Fruit fly (Drosophila melanogaster) whole organism, embryonic: ENCODE results near the gene msd1.
A peak's percentile ranks its signal among the peaks of the same experiment; 100 is the strongest.

Experiments
- Atf-2 ChIP-seq: fragments of 200-800 bp; sonication (Bioruptor generic); optimal IDR thresholded peaks from 2 replicates; lab custom pipeline; 2016; ENCODE audit warnings: missing biosample characterization, missing genetic modification characterization
- B-H2 ChIP-seq: fragments of 200-800 bp; sonication (Bioruptor generic); optimal IDR thresholded peaks from 2 replicates; lab custom pipeline; 2018; ENCODE audit warnings: missing biosample characterization, mild to moderate bottlenecking, missing genetic modification characterization
- Bdp1 ChIP-seq: fragments of 200-800 bp; sonication (Bioruptor generic); optimal IDR thresholded peaks from 3 replicates; lab custom pipeline; 2016; ENCODE audit warnings: missing biosample characterization, missing genetic modification characterization
- BtbVII ChIP-seq: fragments of 200-800 bp; sonication (Bioruptor generic); optimal IDR thresholded peaks from 3 replicates; lab custom pipeline; 2017; ENCODE audit warnings: missing biosample characterization, mild to moderate bottlenecking, missing genetic modification characterization
- CG10366 ChIP-seq: fragments of 200-800 bp; sonication (Bioruptor generic); IDR thresholded peaks from 2 replicates; pipeline ENCODE4 v1.3.6; 2022; ENCODE audit warnings: missing biosample characterization, missing genetic modification characterization
- CG10543 ChIP-seq: fragments of 200-800 bp; sonication (Bioruptor generic); optimal IDR thresholded peaks from 3 replicates; lab custom pipeline; 2017; ENCODE audit warnings: missing biosample characterization, mild to moderate bottlenecking, missing genetic modification characterization, moderate library complexity
- CG12155 ChIP-seq: fragments of 200-800 bp; sonication (Bioruptor generic); optimal IDR thresholded peaks from 3 replicates; lab custom pipeline; 2016; ENCODE audit warnings: missing biosample characterization, missing genetic modification characterization
- CG12219 ChIP-seq: fragments of 200-800 bp; sonication (Bioruptor generic); optimal IDR thresholded peaks from 3 replicates; lab custom pipeline; 2018; ENCODE audit warnings: missing biosample characterization, mild to moderate bottlenecking, missing genetic modification characterization
- CG12744 ChIP-seq: fragments of 200-800 bp; sonication (Bioruptor generic); optimal IDR thresholded peaks from 2 replicates; lab custom pipeline; 2016; ENCODE audit warnings: missing biosample characterization, missing genetic modification characterization
- CG12769 ChIP-seq: fragments of 200-800 bp; sonication (Bioruptor generic); optimal IDR thresholded peaks from 2 replicates; lab custom pipeline; 2019; ENCODE audit warnings: missing biosample characterization, mild to moderate bottlenecking, missing genetic modification characterization, moderate library complexity
- CG15269 ChIP-seq: fragments of 200-800 bp; sonication (Bioruptor generic); optimal IDR thresholded peaks from 2 replicates; lab custom pipeline; 2018; ENCODE audit warnings: missing biosample characterization, mild to moderate bottlenecking, missing genetic modification characterization, moderate library complexity
- CG30431 ChIP-seq: fragments of 200-800 bp; sonication (Bioruptor generic); optimal IDR thresholded peaks from 2 replicates; lab custom pipeline; 2017; ENCODE audit warnings: missing biosample characterization, missing genetic modification characterization
- CG3065 ChIP-seq: fragments of 200-800 bp; sonication (Bioruptor generic); optimal IDR thresholded peaks from 2 replicates; lab custom pipeline; 2016; ENCODE audit warnings: missing biosample characterization, missing genetic modification characterization
- CG42726 ChIP-seq: fragments of 200-800 bp; sonication (Bioruptor generic); IDR thresholded peaks from 2 replicates; pipeline ENCODE4 v1.3.6; 2022; ENCODE audit warnings: missing biosample characterization, missing genetic modification characterization; ENCODE audit not compliant: partially characterized antibody
- CG4707 ChIP-seq: fragments of 200-800 bp; sonication (Bioruptor generic); optimal IDR thresholded peaks from 2 replicates; lab custom pipeline; 2018; ENCODE audit warnings: missing biosample characterization, mild to moderate bottlenecking, missing genetic modification characterization, moderate library complexity
- CG5180 ChIP-seq: fragments of 200-800 bp; sonication (Bioruptor generic); optimal IDR thresholded peaks from 3 replicates; lab custom pipeline; 2017; ENCODE audit warnings: missing biosample characterization, missing genetic modification characterization, mild to moderate bottlenecking, moderate library complexity, missing genetic modification reagents
- CG7271 ChIP-seq: fragments of 200-800 bp; sonication (Bioruptor generic); optimal IDR thresholded peaks from 2 replicates; lab custom pipeline; 2018; ENCODE audit warnings: missing biosample characterization, mild to moderate bottlenecking, missing genetic modification characterization, moderate library complexity
- CG7556 ChIP-seq: fragments of 200-800 bp; sonication (Bioruptor generic); optimal IDR thresholded peaks from 2 replicates; lab custom pipeline; 2017; ENCODE audit warnings: missing biosample characterization, mild to moderate bottlenecking, missing genetic modification characterization
- CG7963 ChIP-seq: fragments of 200-800 bp; sonication (Bioruptor generic); IDR thresholded peaks from 3 replicates; pipeline ENCODE4 v1.3.6; 2022; ENCODE audit warnings: missing biosample characterization, missing genetic modification characterization; ENCODE audit not compliant: partially characterized antibody
- CG9932 ChIP-seq: fragments of 200-800 bp; sonication (Bioruptor generic); IDR thresholded peaks from 2 replicates; pipeline ENCODE4 v1.3.6; 2022; ENCODE audit warnings: missing biosample characterization, missing genetic modification characterization
- Dbx ChIP-seq: fragments of 200-800 bp; sonication (Bioruptor generic); IDR thresholded peaks from 3 replicates; pipeline ENCODE4 v1.3.6; 2022; ENCODE audit warnings: missing biosample characterization, missing genetic modification characterization
- Deaf1 ChIP-seq: fragments of 200-800 bp; optimal IDR thresholded peaks from 3 replicates; lab custom pipeline; 2019; ENCODE audit warnings: missing biosample characterization, mild to moderate bottlenecking, missing genetic modification characterization, moderate library complexity
- E2f2 ChIP-seq: fragments of 200-800 bp; sonication (Bioruptor generic); IDR thresholded peaks from 2 replicates; pipeline ENCODE4 v1.3.6; 2022; ENCODE audit warnings: missing biosample characterization, missing genetic modification characterization
- Gug ChIP-seq: fragments of 200-800 bp; sonication (Bioruptor generic); IDR thresholded peaks from 4 replicates; pipeline ENCODE4 v1.3.6; 2022; ENCODE audit warnings: missing biosample characterization, missing genetic modification characterization
- HLH4C ChIP-seq: fragments of 200-800 bp; sonication (Bioruptor generic); IDR thresholded peaks from 3 replicates; pipeline ENCODE4 v1.3.6; 2022; ENCODE audit warnings: missing biosample characterization, missing genetic modification characterization; ENCODE audit not compliant: partially characterized antibody
- HmgD ChIP-seq: fragments of 200-800 bp; sonication (Bioruptor generic); optimal IDR thresholded peaks from 3 replicates; lab custom pipeline; 2016; ENCODE audit warnings: missing biosample characterization, missing genetic modification characterization
- Lpt ChIP-seq: fragments of >200 bp; optimal IDR thresholded peaks from 2 replicates; lab custom pipeline; 2018; ENCODE audit warnings: missing biosample characterization, missing genetic modification characterization
- NK7.1 ChIP-seq: fragments of 200-800 bp; sonication (Bioruptor generic); optimal IDR thresholded peaks from 3 replicates; lab custom pipeline; 2016; ENCODE audit warnings: missing biosample characterization, missing genetic modification characterization
- Ravus ChIP-seq: fragments of 200-800 bp; sonication (Bioruptor generic); IDR thresholded peaks from 2 replicates; pipeline ENCODE4 v1.3.6; 2022; ENCODE audit warnings: missing biosample characterization, missing genetic modification characterization
- Rx ChIP-seq: fragments of 200-800 bp; sonication (Bioruptor generic); IDR thresholded peaks from 2 replicates; pipeline ENCODE4 v1.3.6; 2022; ENCODE audit warnings: missing biosample characterization, missing genetic modification characterization
- Xrp1 ChIP-seq: fragments of 200-800 bp; sonication (Bioruptor generic); IDR thresholded peaks from 2 replicates; pipeline ENCODE4 v1.3.6; 2022; ENCODE audit warnings: missing biosample characterization, missing genetic modification characterization
- br ChIP-seq: fragments of >200 bp; optimal IDR thresholded peaks from 2 replicates; lab custom pipeline; 2017
- chinmo ChIP-seq: fragments of 200-800 bp; sonication (Bioruptor generic); IDR thresholded peaks from 4 replicates; pipeline ENCODE4 v1.3.6; 2022; ENCODE audit warnings: missing biosample characterization, missing genetic modification characterization; ENCODE audit not compliant: partially characterized antibody
- chm ChIP-seq: fragments of 200-800 bp; sonication (Bioruptor generic); IDR thresholded peaks from 2 replicates; pipeline ENCODE4 v1.3.6; 2022; ENCODE audit warnings: missing biosample characterization, missing genetic modification characterization
- da ChIP-seq: fragments of 200-800 bp; sonication (Bioruptor generic); optimal IDR thresholded peaks from 2 replicates; lab custom pipeline; 2016; ENCODE audit warnings: missing biosample characterization, missing genetic modification characterization
- exex ChIP-seq: fragments of 200-800 bp; sonication (Bioruptor generic); optimal IDR thresholded peaks from 4 replicates; lab custom pipeline; 2018; ENCODE audit warnings: missing biosample characterization, mild to moderate bottlenecking, missing genetic modification characterization, moderate library complexity
- fru ChIP-seq: fragments of >200 bp; optimal IDR thresholded peaks from 2 replicates; lab custom pipeline; 2017
- fu2 ChIP-seq: fragments of 200-800 bp; sonication (Bioruptor generic); optimal IDR thresholded peaks from 2 replicates; lab custom pipeline; 2016; ENCODE audit warnings: missing biosample characterization, missing genetic modification characterization
- hb ChIP-seq: fragments of 200-800 bp; sonication (Bioruptor generic); IDR thresholded peaks from 3 replicates; pipeline ENCODE4 v1.3.6; 2022; ENCODE audit warnings: missing biosample characterization, missing genetic modification characterization; ENCODE audit not compliant: partially characterized antibody
- hbn ChIP-seq: fragments of 200-800 bp; sonication (Bioruptor generic); IDR thresholded peaks from 2 replicates; pipeline ENCODE4 v1.3.6; 2022; ENCODE audit warnings: missing biosample characterization, missing genetic modification characterization; ENCODE audit not compliant: partially characterized antibody
- hth ChIP-seq: fragments of >200 bp; optimal IDR thresholded peaks from 2 replicates; lab custom pipeline; 2017; ENCODE audit warnings: inconsistent platforms
- jing ChIP-seq: fragments of 200-800 bp; sonication (Bioruptor generic); optimal IDR thresholded peaks from 2 replicates; lab custom pipeline; 2018; ENCODE audit warnings: missing biosample characterization, mild to moderate bottlenecking, missing genetic modification characterization
- jumu ChIP-seq: fragments of 200-800 bp; sonication (Bioruptor generic); optimal IDR thresholded peaks from 3 replicates; lab custom pipeline; 2016; ENCODE audit warnings: missing biosample characterization, missing genetic modification characterization
- mam ChIP-seq: fragments of 200-800 bp; sonication (Bioruptor generic); optimal IDR thresholded peaks from 3 replicates; lab custom pipeline; 2016; ENCODE audit warnings: missing biosample characterization, missing genetic modification characterization
- onecut ChIP-seq: fragments of 200-800 bp; sonication (Bioruptor generic); IDR thresholded peaks from 2 replicates; pipeline ENCODE4 v1.3.6; 2022; ENCODE audit warnings: missing biosample characterization, missing genetic modification characterization
- ranshi ChIP-seq: fragments of 200-800 bp; sonication (Bioruptor generic); IDR thresholded peaks from 2 replicates; pipeline ENCODE4 v1.3.6; 2022; ENCODE audit warnings: missing biosample characterization, missing genetic modification characterization
- salm ChIP-seq: fragments of 200-800 bp; sonication (Bioruptor generic); optimal IDR thresholded peaks from 2 replicates; lab custom pipeline; 2018; ENCODE audit warnings: missing biosample characterization, mild to moderate bottlenecking, missing genetic modification characterization
- slou ChIP-seq: fragments of 200-800 bp; sonication (Bioruptor generic); optimal IDR thresholded peaks from 3 replicates; lab custom pipeline; 2016; ENCODE audit warnings: missing biosample characterization, missing genetic modification characterization
- tgo ChIP-seq: fragments of 200-800 bp; sonication (Bioruptor generic); IDR thresholded peaks from 3 replicates; pipeline ENCODE4 v1.3.6; 2022; ENCODE audit warnings: missing biosample characterization, missing genetic modification characterization
- tup ChIP-seq: fragments of 200-800 bp; sonication (Bioruptor generic); optimal IDR thresholded peaks from 2 replicates; lab custom pipeline; 2016; ENCODE audit warnings: missing biosample characterization, mild to moderate bottlenecking, missing genetic modification characterization, moderate library complexity
- wek ChIP-seq: fragments of 200-800 bp; sonication (Bioruptor generic); optimal IDR thresholded peaks from 3 replicates; lab custom pipeline; 2018; ENCODE audit warnings: missing biosample characterization, mild to moderate bottlenecking, missing genetic modification characterization, moderate library complexity
- z ChIP-seq: fragments of 200-800 bp; sonication (Bioruptor generic); IDR thresholded peaks from 3 replicates; pipeline ENCODE4 v1.3.6; 2022; ENCODE audit warnings: missing biosample characterization, missing genetic modification characterization
- zf30C ChIP-seq: fragments of 200-800 bp; sonication (Bioruptor generic); optimal IDR thresholded peaks from 3 replicates; lab custom pipeline; 2018; ENCODE audit warnings: missing biosample characterization, mild to moderate bottlenecking, missing genetic modification characterization

msd1 gene

DNA sequence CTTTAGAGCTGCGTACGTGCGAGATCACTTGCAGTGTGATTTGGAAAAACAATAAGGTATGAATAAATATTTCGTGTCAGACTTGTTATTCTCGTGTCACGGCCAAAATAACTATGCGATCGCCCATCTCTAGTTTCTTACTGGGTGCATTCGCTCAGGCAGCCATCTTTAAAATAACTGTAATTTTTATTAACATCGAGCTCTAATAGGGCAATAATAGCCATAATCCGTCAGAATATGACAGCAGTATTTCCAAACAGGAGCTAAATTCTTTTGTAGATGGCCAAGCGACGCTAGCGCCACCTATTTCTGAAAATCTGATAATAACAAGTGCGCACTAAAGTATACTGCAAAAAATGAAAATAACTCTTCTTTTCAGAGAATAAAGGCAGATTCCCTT, 20.5 kb downstream of the msd1 start (continued):
- TF ChIP-seq CG12155 (peak; percentile 30), onecut (GFP tag; lab: Robert Waterston, UW) (no peak), Bdp1 (no peak), chm (0 out of 2 replicates have a peak, but pooled peaks have one; percentile 44), E2f2 (GFP tag; lab: Robert Waterston, UW) (peak; percentile 16; the same call in 1 of the 2 replicates), CG15269 (tag; lab: Kevin White, UChicago) (peak; percentile 40), Gug (GFP tag; lab: Robert Waterston, UW) (peak; percentile 31; the same call in 1 of the 4 replicates), mam (GFP tag; lab: Kevin White, UChicago) (peak; percentile 8), CG9932 (GFP tag; lab: Robert Waterston, UW) (peak; percentile 51), da (GFP tag; lab: Kevin White, UChicago) (no peak), jumu (no peak), ranshi (GFP tag; lab: Robert Waterston, UW) (no peak), NK7.1 (GFP tag; lab: Kevin White, UChicago) (peak; percentile 48), Rx (GFP tag; lab: Robert Waterston, UW) (no peak), fu2 (no peak), CG12219 (GFP tag; lab: Kevin White, UChicago) (peak; percentile 7), Xrp1 (peak; percentile 29; the same call in 1 of the 2 replicates), CG3065 (GFP tag; lab: Kevin White, UChicago) (no peak), salm (tag; lab: Kevin White, UChicago) (peak; percentile 66), hb (GFP tag; lab: Robert Waterston, UW) (peak; percentile 66; the same call in 2 of the 3 replicates), B-H2 (GFP tag; lab: Kevin White, UChicago) (peak; percentile 5), CG5180 (GFP tag; lab: Kevin White, UChicago) (peak; percentile 30), CG12744 (GFP tag; lab: Kevin White, UChicago) (peak; percentile 48), tup (GFP tag; lab: Kevin White, UChicago) (no peak), zf30C (peak; percentile 15), exex (tag; lab: Kevin White, UChicago) (peak; percentile 8), Lpt (GFP tag; lab: Kevin White, UChicago) (no peak), wek (GFP tag; lab: Kevin White, UChicago) (peak; percentile 13)

DNA sequence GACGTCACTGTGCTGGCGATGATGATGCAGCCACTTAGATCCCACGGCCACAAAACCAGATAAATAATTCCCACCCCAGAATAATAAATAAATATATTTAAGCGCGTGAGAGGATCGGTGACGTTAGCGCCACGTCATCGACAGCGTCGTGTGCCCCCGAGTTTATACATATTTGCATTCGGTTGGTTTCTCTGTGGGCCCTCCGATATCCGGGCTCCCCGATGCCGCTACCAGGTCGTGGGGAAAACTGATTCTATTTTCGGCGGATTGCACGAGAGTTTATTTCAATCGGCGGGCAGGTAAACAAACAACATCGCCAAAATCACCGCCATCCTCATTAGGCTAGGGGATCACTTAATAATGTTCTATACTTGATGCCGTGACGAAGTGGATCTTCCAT, 22.7 kb downstream of the msd1 start:
- TF ChIP-seq slou (GFP tag; lab: Kevin White, UChicago) (no peak), Atf-2 (GFP tag; lab: Kevin White, UChicago) (no peak), CG10543 (GFP tag; lab: Kevin White, UChicago) (peak; percentile 8), Dbx (GFP tag; lab: Robert Waterston, UW) (no peak), br (lab: Kevin White, UChicago) (no peak), HmgD (no peak), chinmo (GFP tag; lab: Robert Waterston, UW) (0 out of 4 replicates have a peak, but pooled peaks have one; percentile 63), CG7271 (tag; lab: Kevin White, UChicago) (no peak), tgo (GFP tag; lab: Robert Waterston, UW) (no peak), Deaf1 (tag; lab: Kevin White, UChicago) (peak; percentile 54), CG42726 (GFP tag; lab: Robert Waterston, UW) (no peak), z (GFP tag; lab: Robert Waterston, UW) (no peak), CG3065 (GFP tag; lab: Kevin White, UChicago) (no peak), HLH4C (GFP tag; lab: Robert Waterston, UW) (no peak), fru (lab: Kevin White, UChicago) (no peak), CG4707 (no peak), CG7963 (GFP tag; lab: Robert Waterston, UW) (no peak), jing (no peak), BtbVII (GFP tag; lab: Kevin White, UChicago) (no peak), hbn (no peak), CG7556 (GFP tag; lab: Kevin White, UChicago) (no peak), CG12769 (peak; percentile 84), Ravus (GFP tag; lab: Robert Waterston, UW) (no peak), hth (lab: Kevin White, UChicago) (no peak), CG10366 (GFP tag; lab: Robert Waterston, UW) (no peak), CG30431 (GFP tag; lab: Kevin White, UChicago) (no peak)
